Worm (Caenorhabditis elegans) whole organism, late embryonic: Measurements from ENCODE around the gene tag-151.

ENCODE experiments used
- ama-1 ChIP-seq: fragments of 150-350 bp; optimal IDR thresholded peaks from 2 replicates; lab custom pipeline; 2014
- ceh-19 ChIP-seq: fragments of 200-800 bp; sonication (Bioruptor generic); optimal IDR thresholded peaks from 2 replicates; lab custom pipeline; 2018; ENCODE audit warnings: mild to moderate bottlenecking, missing genetic modification characterization, missing compliant biosample characterization
- ceh-30 ChIP-seq: fragments of 150-350 bp; optimal IDR thresholded peaks from 2 replicates; lab custom pipeline; 2014; ENCODE audit warnings: missing biosample characterization, missing genetic modification characterization
- ets-4 ChIP-seq: sonication (generic microtip); optimal IDR thresholded peaks from 2 replicates; lab custom pipeline; 2016; ENCODE audit warnings: missing genetic modification characterization, missing compliant biosample characterization
- hlh-8 ChIP-seq: sonication (generic microtip); optimal IDR thresholded peaks from 2 replicates; lab custom pipeline; 2016; ENCODE audit warnings: missing genotype, missing genetic modification characterization, missing compliant biosample characterization
- lim-6 ChIP-seq: sonication (generic microtip); optimal IDR thresholded peaks from 2 replicates; lab custom pipeline; 2016; ENCODE audit warnings: missing genetic modification characterization, missing compliant biosample characterization
- lin-11 ChIP-seq: fragments of 200-800 bp; sonication (Bioruptor generic); optimal IDR thresholded peaks from 2 replicates; lab custom pipeline; 2018; ENCODE audit warnings: mild to moderate bottlenecking, missing genetic modification characterization, missing compliant biosample characterization
- nhr-232 ChIP-seq: sonication (generic microtip); optimal IDR thresholded peaks from 2 replicates; lab custom pipeline; 2016; ENCODE audit warnings: missing genetic modification characterization, missing compliant biosample characterization
- pag-3 ChIP-seq: sonication (generic microtip); optimal IDR thresholded peaks from 2 replicates; lab custom pipeline; 2016; ENCODE audit warnings: missing compliant biosample characterization, missing genetic modification characterization, borderline replicate concordance
- pha-4 ChIP-seq: fragments of 150-350 bp; optimal IDR thresholded peaks from 2 replicates; lab custom pipeline; 2018; ENCODE audit warnings: missing biosample characterization, missing genetic modification reagents, missing genetic modification characterization
- pqm-1 ChIP-seq: sonication (generic microtip); optimal IDR thresholded peaks from 2 replicates; lab custom pipeline; 2016; ENCODE audit warnings: missing genetic modification characterization, missing compliant biosample characterization
- unc-3 ChIP-seq, 2 experiments: fragments of 200-800 bp in 1 of 2; sonication (Bioruptor generic) in 1 of 2; sonication (generic microtip) in 1 of 2; conservative IDR thresholded peaks in 1 of 2; optimal IDR thresholded peaks in 1 of 2; 2 replicates each; pipeline versions ENCODE4 v1.3.6 to Lab custom; 2016 to 2022; ENCODE audit warnings: missing compliant biosample characterization in 2 of 2, missing genetic modification characterization in 2 of 2, missing genetic modification reagents in 1 of 2
- unc-86 ChIP-seq: sonication (generic microtip); optimal IDR thresholded peaks from 2 replicates; lab custom pipeline; 2016; ENCODE audit warnings: missing genetic modification characterization, missing compliant biosample characterization
- zip-5 ChIP-seq: sonication (generic microtip); optimal IDR thresholded peaks from 2 replicates; lab custom pipeline; 2016; ENCODE audit warnings: missing genetic modification characterization, missing compliant biosample characterization

ce11 chrII:4671692-4672091 is 38.4 kb upstream of the tag-151 start, which contains the start of gene T05A7.6:
- no peak for TF ChIP-seq ceh-19 (GFP tag; lab: Kevin White, UChicago)
- no peak for TF ChIP-seq lin-11 (tag; lab: Kevin White, UChicago)
- no peak for TF ChIP-seq unc-86 (tag; lab: Kevin White, UChicago)
- TF ChIP-seq ceh-30 = no peak
- TF ChIP-seq pag-3 (tag; lab: Kevin White, UChicago) = no peak
- TF ChIP-seq lim-6 = no peak
- TF ChIP-seq zip-5 (tag; lab: Kevin White, UChicago) = no peak
- TF ChIP-seq ama-1 (lab: Kevin White, UChicago) = no peak
- TF ChIP-seq pqm-1 = no peak
- no peak for TF ChIP-seq pha-4 (tag; lab: Kevin White, UChicago)
- no peak for TF ChIP-seq hlh-8 (tag; lab: Kevin White, UChicago)
- no peak for TF ChIP-seq nhr-232 (tag; lab: Kevin White, UChicago)
- TF ChIP-seq unc-3 (GFP tag; conservative IDR thresholded peaks at IDR 0.05; lab: Robert Waterston, UW) = no peak
- TF ChIP-seq unc-3 (tag; optimal IDR thresholded peaks at IDR 0.05; lab: Kevin White, UChicago) = no peak
- TF ChIP-seq ets-4 (tag; lab: Kevin White, UChicago) = no peak
